Worm (Caenorhabditis elegans) whole organism, L1 larva: Measurements from ENCODE around the gene vps-39.

Experiments
- C04F5.9 ChIP-seq: sonication (generic microtip); optimal IDR thresholded peaks from 2 replicates; lab custom pipeline; 2016; ENCODE audit warnings: missing genetic modification characterization, missing compliant biosample characterization
- C16A3.4 ChIP-seq: fragments of 150-350 bp; optimal IDR thresholded peaks from 2 replicates; lab custom pipeline; 2014; ENCODE audit warnings: missing biosample characterization, missing genetic modification characterization
- ama-1 ChIP-seq: fragments of 150-350 bp; optimal IDR thresholded peaks from 2 replicates; lab custom pipeline; 2014
- ceh-63 ChIP-seq: fragments of 200-800 bp; sonication (Bioruptor generic); optimal IDR thresholded peaks from 2 replicates; lab custom pipeline; 2018; ENCODE audit warnings: mild to moderate bottlenecking, missing genetic modification characterization, missing compliant biosample characterization
- ceh-8 ChIP-seq: fragments of 200-800 bp; sonication (Bioruptor generic); optimal IDR thresholded peaks from 2 replicates; lab custom pipeline; 2018; ENCODE audit warnings: mild to moderate bottlenecking, missing genetic modification characterization, moderate library complexity, missing compliant biosample characterization
- dsc-1 ChIP-seq: sonication (generic microtip); optimal IDR thresholded peaks from 2 replicates; lab custom pipeline; 2016; ENCODE audit warnings: mild to moderate bottlenecking, missing genetic modification characterization, missing compliant biosample characterization
- efl-1 ChIP-seq, 4 experiments: fragments of 150-350 bp; optimal IDR thresholded peaks in 3 of 4; peaks in 1 of 4; 1 replicate in 1 of 4; 2 replicates in 3 of 4; lab custom pipeline; 2014; ENCODE audit warnings: missing biosample characterization in 2 of 4, missing genetic modification characterization in 2 of 4, missing genetic modification reagents in 2 of 4
- efl-3 ChIP-seq: fragments of 200-800 bp; sonication (Bioruptor generic); optimal IDR thresholded peaks from 2 replicates; lab custom pipeline; 2018; ENCODE audit warnings: mild to moderate bottlenecking, missing genetic modification characterization, missing compliant biosample characterization
- fkh-10 ChIP-seq: sonication (generic microtip); optimal IDR thresholded peaks from 2 replicates; lab custom pipeline; 2017; ENCODE audit warnings: missing biosample characterization, missing genetic modification reagents, missing genetic modification characterization
- fkh-4 ChIP-seq: sonication (generic microtip); optimal IDR thresholded peaks from 2 replicates; lab custom pipeline; 2016; ENCODE audit warnings: missing compliant biosample characterization, missing genetic modification characterization, borderline replicate concordance
- fkh-8 ChIP-seq: sonication (generic microtip); optimal IDR thresholded peaks from 2 replicates; lab custom pipeline; 2016; ENCODE audit warnings: mild to moderate bottlenecking, missing genetic modification characterization, missing compliant biosample characterization
- fos-1 ChIP-seq: fragments of 150-350 bp; optimal IDR thresholded peaks from 2 replicates; lab custom pipeline; 2014; ENCODE audit warnings: missing biosample characterization, missing genetic modification characterization
- irx-1 ChIP-seq: sonication (generic microtip); optimal IDR thresholded peaks from 2 replicates; lab custom pipeline; 2016; ENCODE audit warnings: missing genetic modification characterization, missing compliant biosample characterization
- jun-1 ChIP-seq: fragments of 150-350 bp; optimal IDR thresholded peaks from 2 replicates; lab custom pipeline; 2014; ENCODE audit warnings: missing biosample characterization, missing genetic modification reagents, missing genetic modification characterization
- lin-14 ChIP-seq: fragments of 200-800 bp; sonication (Bioruptor generic); optimal IDR thresholded peaks from 2 replicates; lab custom pipeline; 2018; ENCODE audit warnings: mild to moderate bottlenecking, missing genetic modification characterization, moderate library complexity, missing compliant biosample characterization
- lin-35 ChIP-seq, 2 experiments: fragments of 150-350 bp; optimal IDR thresholded peaks; 2 replicates each; lab custom pipeline; 2014; ENCODE audit warnings: missing biosample characterization in 2 of 2, missing genetic modification characterization in 2 of 2, missing genetic modification reagents in 2 of 2
- lin-39 ChIP-seq: fragments of 150-350 bp; optimal IDR thresholded peaks from 2 replicates; lab custom pipeline; 2014; ENCODE audit warnings: missing biosample characterization, missing genetic modification reagents, missing genetic modification characterization
- mab-9 ChIP-seq: fragments of 200-800 bp; sonication (Bioruptor generic); IDR thresholded peaks from 2 replicates; pipeline ENCODE4 v1.3.6; 2022; ENCODE audit warnings: missing genetic modification reagents, missing genetic modification characterization, missing compliant biosample characterization
- mdl-1 ChIP-seq, 2 experiments: fragments of 150-350 bp; optimal IDR thresholded peaks; 2 replicates each; lab custom pipeline; 2014 to 2017; ENCODE audit warnings: missing biosample characterization in 2 of 2, missing genetic modification characterization in 2 of 2, inconsistent platforms in 1 of 2
- mef-2 ChIP-seq: fragments of 150-350 bp; optimal IDR thresholded peaks from 2 replicates; lab custom pipeline; 2014; ENCODE audit warnings: missing biosample characterization, missing genetic modification characterization
- nhr-11 ChIP-seq: fragments of 150-350 bp; optimal IDR thresholded peaks from 2 replicates; lab custom pipeline; 2014; ENCODE audit warnings: missing biosample characterization, missing genetic modification characterization
- nhr-12 ChIP-seq: sonication (generic microtip); optimal IDR thresholded peaks from 2 replicates; lab custom pipeline; 2017; ENCODE audit warnings: missing biosample characterization, missing genetic modification characterization
- nhr-19 ChIP-seq: fragments of 200-800 bp; sonication (Bioruptor generic); conservative IDR thresholded peaks from 2 replicates; pipeline ENCODE4 v1.3.6; 2022; ENCODE audit warnings: missing genetic modification characterization, missing compliant biosample characterization
- nhr-20 ChIP-seq: sonication (generic microtip); optimal IDR thresholded peaks from 2 replicates; lab custom pipeline; 2016; ENCODE audit warnings: mild to moderate bottlenecking, missing genetic modification characterization, missing compliant biosample characterization
- nhr-237 ChIP-seq: fragments of 150-350 bp; optimal IDR thresholded peaks from 2 replicates; lab custom pipeline; 2014; ENCODE audit warnings: missing biosample characterization, missing genetic modification characterization
- nhr-28 ChIP-seq: fragments of 150-350 bp; optimal IDR thresholded peaks from 2 replicates; lab custom pipeline; 2014; ENCODE audit warnings: missing biosample characterization, missing genetic modification characterization
- nhr-47 ChIP-seq: sonication (generic microtip); optimal IDR thresholded peaks from 2 replicates; lab custom pipeline; 2016; ENCODE audit warnings: mild to moderate bottlenecking, missing genetic modification characterization, moderate library complexity, missing compliant biosample characterization
- nhr-76 ChIP-seq: sonication (generic microtip); optimal IDR thresholded peaks from 2 replicates; lab custom pipeline; 2017; ENCODE audit warnings: missing biosample characterization, missing genetic modification characterization
- nhr-77 ChIP-seq: fragments of 150-350 bp; optimal IDR thresholded peaks from 2 replicates; lab custom pipeline; 2014; ENCODE audit warnings: missing biosample characterization, missing genetic modification characterization
- nhr-90 ChIP-seq: sonication (generic microtip); optimal IDR thresholded peaks from 2 replicates; lab custom pipeline; 2016; ENCODE audit warnings: mild to moderate bottlenecking, missing genetic modification characterization, missing compliant biosample characterization; ENCODE audit not compliant: poor library complexity
- pag-3 ChIP-seq: sonication (generic microtip); optimal IDR thresholded peaks from 2 replicates; lab custom pipeline; 2017; ENCODE audit warnings: missing genetic modification characterization, mild to moderate bottlenecking, missing compliant biosample characterization, antibody characterized with exemption, borderline replicate concordance; ENCODE audit not compliant: insufficient read depth
- pqm-1 ChIP-seq: sonication (generic microtip); optimal IDR thresholded peaks from 3 replicates; lab custom pipeline; 2017; ENCODE audit warnings: missing biosample characterization, missing genetic modification characterization
- skn-1 ChIP-seq: fragments of 150-350 bp; optimal IDR thresholded peaks from 2 replicates; lab custom pipeline; 2014; ENCODE audit warnings: missing biosample characterization, missing genetic modification characterization
- sptf-1 ChIP-seq: fragments of 150-350 bp; optimal IDR thresholded peaks from 2 replicates; lab custom pipeline; 2014; ENCODE audit warnings: missing biosample characterization, missing genetic modification characterization
- sup-37 ChIP-seq: fragments of 200-800 bp; sonication (Bioruptor generic); optimal IDR thresholded peaks from 2 replicates; lab custom pipeline; 2018; ENCODE audit warnings: mild to moderate bottlenecking, missing genetic modification characterization, missing compliant biosample characterization
- tlp-1 ChIP-seq: fragments of 150-350 bp; optimal IDR thresholded peaks from 2 replicates; lab custom pipeline; 2014; ENCODE audit warnings: missing biosample characterization, missing genetic modification characterization
- unc-130 ChIP-seq: fragments of 150-350 bp; optimal IDR thresholded peaks from 2 replicates; lab custom pipeline; 2017; ENCODE audit warnings: missing biosample characterization, missing genetic modification characterization, inconsistent platforms
- unc-62 ChIP-seq: fragments of 150-350 bp; optimal IDR thresholded peaks from 2 replicates; lab custom pipeline; 2014; ENCODE audit warnings: missing biosample characterization, missing genetic modification reagents, missing genetic modification characterization
- unc-98 ChIP-seq: fragments of 200-800 bp; sonication (Bioruptor generic); IDR thresholded peaks from 2 replicates; pipeline ENCODE4 v1.3.6; 2022; ENCODE audit warnings: missing genetic modification characterization, missing compliant biosample characterization
- vab-15 ChIP-seq: sonication (generic microtip); optimal IDR thresholded peaks from 2 replicates; lab custom pipeline; 2017; ENCODE audit warnings: missing genotype, mild to moderate bottlenecking, missing genetic modification characterization, missing compliant biosample characterization
- xbp-1 ChIP-seq: sonication (generic microtip); optimal IDR thresholded peaks from 2 replicates; lab custom pipeline; 2016; ENCODE audit warnings: missing genetic modification characterization, missing compliant biosample characterization

The vps-39 gene

ce11 chrV:14082453-14082852 lies 44.3 kb upstream of the vps-39 start, which contains the start of gene D1086.10:
D1086.10 (plus strand) TSS chrV:14082753.
- no peak for TF ChIP-seq mef-2
- TF ChIP-seq efl-1 (optimal IDR thresholded peaks at IDR 0.05; lab: Kevin White, UChicago) = no peak
- no peak for TF ChIP-seq efl-1 (GFP tag; optimal IDR thresholded peaks at IDR 0.05 in 1 of 2; lab: Kevin White, UChicago)
- no peak for TF ChIP-seq mab-9 (GFP tag; lab: Robert Waterston, UW)
- no peak for TF ChIP-seq xbp-1 (tag; lab: Kevin White, UChicago)
- TF ChIP-seq nhr-47 (tag; lab: Kevin White, UChicago) = no peak
- no peak for TF ChIP-seq nhr-20 (tag; lab: Kevin White, UChicago)
- TF ChIP-seq unc-98 (GFP tag; lab: Robert Waterston, UW) = no peak
- no peak for TF ChIP-seq pqm-1 (tag; lab: Kevin White, UChicago)
- no peak for TF ChIP-seq jun-1
- no peak for TF ChIP-seq tlp-1
- TF ChIP-seq, all 84 proteins: peak for 0

ce11 chrV:14079501-14079900 lies 41.3 kb upstream of the vps-39 start, which contains the start of gene D1086.6:
D1086.6 (plus strand) TSS chrV:14079801.
- TF ChIP-seq ceh-8 (GFP tag; lab: Kevin White, UChicago) = no peak

ce11 chrV:14074160-14074559 lies 36.0 kb upstream of the vps-39 start, which contains the start of gene D1086.11:
D1086.11 (plus strand) TSS chrV:14074460.
- no peak for TF ChIP-seq nhr-76 (tag; lab: Kevin White, UChicago)
- TF ChIP-seq tlp-1 = no peak
- TF ChIP-seq sptf-1 (tag; lab: Kevin White, UChicago) = no peak
- no peak for TF ChIP-seq sup-37 (GFP tag; lab: Kevin White, UChicago)
- TF ChIP-seq nhr-12 = no peak
- TF ChIP-seq lin-35 (GFP tag; optimal IDR thresholded peaks at IDR 0.05; lab: Kevin White, UChicago) = no peak
- TF ChIP-seq nhr-19 = no peak

ce11 chrV:14069899-14070298 lies 31.7 kb upstream of the vps-39 start:
- TF ChIP-seq lin-39 (tag; lab: Kevin White, UChicago) (no peak), fkh-8 (no peak), C16A3.4 (tag; lab: Kevin White, UChicago) (no peak), nhr-77 (no peak), efl-3 (GFP tag; lab: Kevin White, UChicago) (no peak), lin-14 (no peak), mdl-1 (tag; optimal IDR thresholded peaks at IDR 0.05; lab: Kevin White, UChicago) (no peak), jun-1 (no peak), mab-9 (GFP tag; lab: Robert Waterston, UW) (no peak), unc-62 (no peak), nhr-90 (tag; lab: Kevin White, UChicago) (no peak), fos-1 (tag; lab: Kevin White, UChicago) (no peak), xbp-1 (tag; lab: Kevin White, UChicago) (no peak), pag-3 (tag; lab: Kevin White, UChicago) (no peak)

ce11 chrV:14067816-14068296 lies 29.7 kb upstream of the vps-39 start, which contains the start of gene D1086.17:
D1086.17 (plus strand) TSS chrV:14067866.
- TF ChIP-seq ceh-63 (no peak), nhr-237 (tag; lab: Kevin White, UChicago) (no peak), tlp-1 (no peak), skn-1 (tag; lab: Kevin White, UChicago) (no peak), ama-1 (no peak), fkh-10 (GFP tag; lab: Kevin White, UChicago) (no peak), pag-3 (tag; lab: Kevin White, UChicago) (no peak), mef-2 (no peak), nhr-11 (tag; lab: Kevin White, UChicago) (no peak), C04F5.9 (tag; lab: Kevin White, UChicago) (no peak), vab-15 (tag; lab: Kevin White, UChicago) (no peak), unc-130 (no peak), irx-1 (tag; lab: Kevin White, UChicago) (no peak), dsc-1 (tag; lab: Kevin White, UChicago) (no peak), nhr-28 (tag; lab: Kevin White, UChicago) (no peak), fkh-4 (no peak)
